Worm (Caenorhabditis elegans): ENCODE results near the gene cyp-33C11.
A peak's percentile ranks its signal among the peaks of the same experiment; 100 is the strongest.

Gene cyp-33C11

DNA sequence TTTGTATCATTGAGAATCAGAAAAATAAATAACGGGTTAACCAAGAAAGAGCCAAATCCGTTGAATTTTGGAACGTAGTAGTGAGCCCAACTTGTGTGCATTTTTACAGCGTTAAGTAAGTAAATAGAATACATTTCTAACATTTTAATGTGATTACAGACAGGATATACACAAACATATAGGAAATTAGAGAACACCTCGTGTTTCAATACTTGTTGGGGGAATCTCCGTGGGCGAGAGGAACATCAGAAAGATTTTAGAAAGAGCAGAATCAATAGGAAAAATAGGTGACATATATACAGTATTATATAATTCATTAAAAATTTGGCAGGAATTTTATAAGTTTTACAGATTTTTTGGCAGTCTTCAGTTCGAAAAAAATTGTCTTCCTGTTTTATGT lies 26.0 kb upstream of the cyp-33C11 start, which contains the start of gene srj-24:
Gene srj-24, minus strand, starts transcription at position 101 of the 400 bp plus-strand sequence.
- TF ChIP-seq nhr-67 (tag; optimal IDR thresholded peaks at IDR 0.05) (no peak), lin-15B (tag; optimal IDR thresholded peaks at IDR 0.05) (no peak), unc-39 (tag; optimal IDR thresholded peaks at IDR 0.05) (no peak), sea-2 (GFP tag; optimal IDR thresholded peaks at IDR 0.05) (no peak), nhr-77 (tag; optimal IDR thresholded peaks at IDR 0.05) (no peak), nfya-1 (tag; optimal IDR thresholded peaks at IDR 0.05; ENCODE audit: insufficient read depth) (no peak), eor-1 (tag; optimal IDR thresholded peaks at IDR 0.05) (no peak), mdl-1 (tag; optimal IDR thresholded peaks at IDR 0.05) (no peak), ceh-16 (tag; optimal IDR thresholded peaks at IDR 0.05) (no peak), ZK546.5 (tag; optimal IDR thresholded peaks at IDR 0.05) (no peak), elt-3 (tag; optimal IDR thresholded peaks at IDR 0.05) (no peak), R02D3.7 (tag; optimal IDR thresholded peaks at IDR 0.05) (no peak), mml-1 (tag; optimal IDR thresholded peaks at IDR 0.05) (no peak), nhr-76 (tag; optimal IDR thresholded peaks at IDR 0.05) (no peak), ceh-9 (tag; optimal IDR thresholded peaks at IDR 0.05) (no peak), nhr-11 (tag; optimal IDR thresholded peaks at IDR 0.05) (no peak), lsy-12 (tag; optimal IDR thresholded peaks at IDR 0.05) (no peak)

DNA sequence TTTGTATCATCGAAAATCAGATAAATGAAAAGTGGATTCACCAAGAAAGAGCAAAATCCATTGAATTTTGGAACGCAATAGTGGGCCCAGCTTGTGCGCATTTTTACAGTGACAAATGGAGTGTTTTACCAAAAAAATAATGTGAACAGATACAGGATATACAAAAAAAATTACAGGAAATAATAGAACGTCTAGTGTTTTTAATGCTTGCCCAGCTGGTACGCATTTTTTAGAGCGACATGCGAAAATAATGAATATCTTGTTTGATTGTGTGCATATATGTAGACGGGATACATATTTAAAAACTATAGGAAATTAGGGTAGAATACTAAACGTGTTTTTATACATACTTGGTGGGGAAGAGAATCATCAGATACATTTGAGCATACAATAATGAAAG lies 23.4 kb upstream of the cyp-33C11 start, which contains the start of gene srj-25:
Gene srj-25, minus strand, starts transcription at position 101 of the 400 bp plus-strand sequence.
- TF ChIP-seq snpc-4 (tag; optimal IDR thresholded peaks at IDR 0.05) (no peak), egl-27 (tag; optimal IDR thresholded peaks at IDR 0.05) (no peak), daf-12 (tag; optimal IDR thresholded peaks at IDR 0.05) (no peak), pha-4 (tag; optimal IDR thresholded peaks at IDR 0.05) (no peak), unc-39 (tag; optimal IDR thresholded peaks at IDR 0.05) (no peak), ZK546.5 (tag; optimal IDR thresholded peaks at IDR 0.05) (no peak), lsy-12 (tag; optimal IDR thresholded peaks at IDR 0.05) (no peak)

DNA sequence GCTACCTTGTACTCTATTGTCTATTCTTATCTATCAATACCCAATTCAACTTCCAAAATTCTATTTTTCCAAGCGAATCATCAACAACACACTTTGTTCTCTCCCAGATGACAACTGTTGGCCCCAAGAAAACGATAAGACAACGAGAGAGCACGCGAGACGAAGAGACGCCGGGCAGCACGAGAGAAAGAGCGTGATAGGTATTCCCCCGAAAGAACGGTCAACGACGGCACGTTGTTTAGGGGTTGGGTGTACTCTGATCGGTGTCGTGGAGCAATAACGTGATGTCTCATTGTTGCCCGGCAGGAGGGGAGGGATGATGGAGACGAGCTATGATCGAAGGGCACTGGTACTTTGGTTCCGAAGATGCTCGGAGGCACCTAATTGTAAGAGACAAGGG lies 18.5 kb upstream of the cyp-33C11 start:
- TF ChIP-seq nhr-23 (tag; optimal IDR thresholded peaks at IDR 0.05): peak; percentile 80
- peak; percentile 98 for TF ChIP-seq pqm-1 (tag; optimal IDR thresholded peaks at IDR 0.05)
- peak; percentile 81 for TF ChIP-seq ama-1 (optimal IDR thresholded peaks at IDR 0.05)
- no peak for TF ChIP-seq nhr-67 (tag; optimal IDR thresholded peaks at IDR 0.05)
- peak; percentile 65 for TF ChIP-seq tbx-2 (tag; optimal IDR thresholded peaks at IDR 0.05)
- no peak for TF ChIP-seq ztf-11 (tag; optimal IDR thresholded peaks at IDR 0.05)
- TF ChIP-seq nhr-76 (tag; optimal IDR thresholded peaks at IDR 0.05): no peak
- no peak for TF ChIP-seq ceh-16 (tag; optimal IDR thresholded peaks at IDR 0.05)
- no peak for TF ChIP-seq ztf-4 (tag; optimal IDR thresholded peaks at IDR 0.05)
- TF ChIP-seq ZK546.5 (tag; optimal IDR thresholded peaks at IDR 0.05): no peak
- no peak for TF ChIP-seq mml-1 (tag; optimal IDR thresholded peaks at IDR 0.05)
- TF ChIP-seq lin-39 (tag; optimal IDR thresholded peaks at IDR 0.05): peak; percentile 90
- no peak for TF ChIP-seq unc-39 (tag; optimal IDR thresholded peaks at IDR 0.05)
- no peak for TF ChIP-seq aly-2 (tag; optimal IDR thresholded peaks at IDR 0.05)
- TF ChIP-seq mdl-1 (tag; optimal IDR thresholded peaks at IDR 0.05): peak; percentile 96
- peak; percentile 46 for TF ChIP-seq lin-15B (tag; optimal IDR thresholded peaks at IDR 0.05)
- TF ChIP-seq pha-4 (tag; optimal IDR thresholded peaks at IDR 0.05): peak; percentile 92
- TF ChIP-seq nfya-1 (tag; optimal IDR thresholded peaks at IDR 0.05; ENCODE audit: insufficient read depth): peak; percentile 74
- TF ChIP-seq nhr-11 (tag; optimal IDR thresholded peaks at IDR 0.05): peak; percentile 85
- no peak for TF ChIP-seq snpc-4 (tag; optimal IDR thresholded peaks at IDR 0.05)
- peak; percentile 44 for TF ChIP-seq egl-27 (tag; optimal IDR thresholded peaks at IDR 0.05)
- no peak for TF ChIP-seq nhr-237 (tag; optimal IDR thresholded peaks at IDR 0.05)
- peak; percentile 99 for TF ChIP-seq elt-2 (tag; optimal IDR thresholded peaks at IDR 0.05)
- TF ChIP-seq unc-62 (GFP tag; optimal IDR thresholded peaks at IDR 0.05): peak; percentile 74
- TF ChIP-seq daf-12 (tag; optimal IDR thresholded peaks at IDR 0.05): no peak
- peak; percentile 53 for TF ChIP-seq nhr-28 (tag; optimal IDR thresholded peaks at IDR 0.05)
- TF ChIP-seq hmg-11 (tag; optimal IDR thresholded peaks at IDR 0.05): no peak
- peak; percentile 55 for TF ChIP-seq skn-1 (tag; optimal IDR thresholded peaks at IDR 0.05)
- no peak for TF ChIP-seq fkh-2 (tag; optimal IDR thresholded peaks at IDR 0.05)
- no peak for TF ChIP-seq ceh-82 (tag; optimal IDR thresholded peaks at IDR 0.05)
- TF ChIP-seq nhr-25 (tag; optimal IDR thresholded peaks at IDR 0.05): peak; percentile 74
- no peak for TF ChIP-seq egl-5 (tag; optimal IDR thresholded peaks at IDR 0.05)
- TF ChIP-seq fkh-10 (GFP tag; optimal IDR thresholded peaks at IDR 0.05): no peak
- no peak for TF ChIP-seq nhr-77 (tag; optimal IDR thresholded peaks at IDR 0.05)
- no peak for TF ChIP-seq eor-1 (tag; optimal IDR thresholded peaks at IDR 0.05)
- peak; percentile 77 for TF ChIP-seq lsy-12 (tag; optimal IDR thresholded peaks at IDR 0.05)
- peak; percentile 32 for TF ChIP-seq R02D3.7 (tag; optimal IDR thresholded peaks at IDR 0.05)
- TF ChIP-seq fos-1 (tag; optimal IDR thresholded peaks at IDR 0.05): no peak
- no peak for TF ChIP-seq sea-2 (GFP tag; optimal IDR thresholded peaks at IDR 0.05)
- peak; percentile 97 for TF ChIP-seq jun-1 (tag; optimal IDR thresholded peaks at IDR 0.05)
- peak; percentile 94 for TF ChIP-seq nhr-43 (tag; optimal IDR thresholded peaks at IDR 0.05; ENCODE audit: poor library complexity, severe bottlenecking)
- no peak for TF ChIP-seq ceh-9 (tag; optimal IDR thresholded peaks at IDR 0.05)
- TF ChIP-seq elt-1 (tag; optimal IDR thresholded peaks at IDR 0.05): no peak
- TF ChIP-seq elt-3 (tag; optimal IDR thresholded peaks at IDR 0.05): peak; percentile 32 to 47 (median 37)
- no peak for TF ChIP-seq zag-1 (tag; optimal IDR thresholded peaks at IDR 0.05)
- TF ChIP-seq ceh-28 (tag; optimal IDR thresholded peaks at IDR 0.05): peak; percentile 62
- no peak for TF ChIP-seq nhr-12 (tag; optimal IDR thresholded peaks at IDR 0.05)

Measured in whole organism, L3 larva.